Comparison of ENCODE assay signal across 1 fruit fly cellular context in the genomic region with DNA sequence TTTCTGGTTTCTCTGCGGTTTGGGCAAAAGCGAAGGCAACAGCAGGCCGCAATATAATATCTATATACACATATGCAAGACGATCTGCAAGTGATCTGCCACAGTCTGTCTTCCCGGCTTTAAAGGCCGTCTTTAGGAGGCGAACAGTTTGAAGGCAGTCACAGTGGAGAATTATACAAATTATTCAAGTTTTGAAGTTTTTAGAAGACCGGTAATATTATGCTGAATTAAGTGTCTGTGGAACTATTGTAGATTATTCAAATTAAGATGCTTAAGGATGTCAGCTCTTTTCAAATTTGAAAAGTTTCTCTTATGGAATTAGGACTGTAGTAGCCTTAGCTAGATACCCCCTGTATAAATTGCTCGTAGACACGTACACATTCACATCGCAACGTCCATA.
TF ChIP-seq lines count a peak whose summit lies in the region.

No protein-coding gene starts in this region.

TF ChIP-seq in whole organism, prepupa, 60 proteins besides CTCF, POLR2A, EP300 and RAD21 (continued from another document):
- TF ChIP-seq CG34406 (GFP tag; optimal IDR thresholded peaks at IDR 0.05; lab: Kevin White, UChicago) (no peak), Sox15 (GFP tag; optimal IDR thresholded peaks at IDR 0.05; lab: Kevin White, UChicago) (no peak), CG6792 (GFP tag; optimal IDR thresholded peaks at IDR 0.05; lab: Kevin White, UChicago) (peak; percentile 10), Hr4 (GFP tag; optimal IDR thresholded peaks at IDR 0.05; lab: Kevin White, UChicago) (peak; percentile 73), spab (GFP tag; optimal IDR thresholded peaks at IDR 0.05; lab: Kevin White, UChicago) (no peak), pdm3 (GFP tag; optimal IDR thresholded peaks at IDR 0.05; lab: Kevin White, UChicago) (peak; percentile 2), achi (GFP tag; optimal IDR thresholded peaks at IDR 0.05; lab: Kevin White, UChicago) (no peak), CG3919 (GFP tag; optimal IDR thresholded peaks at IDR 0.05; lab: Kevin White, UChicago) (no peak), Eip75B (GFP tag; optimal IDR thresholded peaks at IDR 0.05; lab: Kevin White, UChicago) (no peak), Lpt (GFP tag; optimal IDR thresholded peaks at IDR 0.05; lab: Kevin White, UChicago) (no peak), CG11294 (GFP tag; IDR thresholded peaks at IDR 0.05; lab: Robert Waterston, UW) (no peak), CG3032 (tag; optimal IDR thresholded peaks at IDR 0.05; lab: Kevin White, UChicago) (no peak), CG8119 (GFP tag; IDR thresholded peaks at IDR 0.05; lab: Robert Waterston, UW) (peak; percentile 61; the same call in 2 of the 3 replicates), CG7368 (GFP tag; optimal IDR thresholded peaks at IDR 0.05; lab: Kevin White, UChicago) (no peak), CG6163 (GFP tag; IDR thresholded peaks at IDR 0.05; lab: Robert Waterston, UW) (no peak), Gug (GFP tag; IDR thresholded peaks at IDR 0.05; lab: Robert Waterston, UW) (no peak), svp (GFP tag; lab: Kevin White, UChicago) (no peak), esn (GFP tag; optimal IDR thresholded peaks at IDR 0.05; lab: Kevin White, UChicago) (no peak), fd59A (GFP tag; optimal IDR thresholded peaks at IDR 0.05; lab: Kevin White, UChicago) (no peak), cyc (GFP tag; optimal IDR thresholded peaks at IDR 0.05; lab: Kevin White, UChicago) (no peak)
